Worm (Caenorhabditis elegans): ENCODE data around the gene tmd-2.

DNA sequence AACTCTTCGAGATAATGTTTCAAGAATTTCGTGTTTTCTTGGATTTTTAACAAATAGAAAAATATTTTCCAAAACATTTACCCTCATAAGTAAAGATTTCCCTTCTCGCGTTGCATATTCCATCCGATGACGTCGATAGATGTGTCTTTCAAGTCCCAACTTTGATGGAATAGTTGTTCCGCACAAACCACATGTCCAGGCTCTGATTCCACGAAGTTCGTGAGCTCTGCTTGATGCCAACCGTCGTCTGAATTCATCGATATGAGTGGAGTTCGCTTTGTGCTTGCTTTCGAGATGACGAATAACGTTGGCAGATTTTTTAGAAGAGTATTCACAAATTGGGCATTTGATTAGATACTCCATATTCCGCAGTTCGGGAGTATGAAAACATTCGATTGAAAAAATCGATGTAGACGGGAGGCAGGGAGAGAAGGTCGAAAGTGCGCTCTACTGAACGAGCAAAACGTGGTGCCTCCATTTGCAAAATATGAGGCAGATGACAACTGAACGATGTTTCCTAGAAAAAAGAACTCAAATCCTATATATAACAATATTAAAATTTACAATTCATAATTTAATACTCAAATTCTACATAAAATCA lies 33.4 kb upstream of the tmd-2 start, which contains the start of gene W02D7.6:
- no peak for TF ChIP-seq blmp-1 (tag; optimal IDR thresholded peaks at IDR 0.05; ENCODE audit: insufficient read depth)
- TF ChIP-seq unc-62 (GFP tag; optimal IDR thresholded peaks at IDR 0.05), result no peak
